Fruit fly (Drosophila melanogaster): ENCODE measurements around the gene Ntl.

Gene Ntl

dm6 chr2L:7710580-7710979 lies at the start of gene Ntl:
TSS of gene Ntl (plus strand) at chr2L:7710880.
- TF ChIP-seq br (GFP tag; optimal IDR thresholded peaks at IDR 0.05) = no peak
- no peak for TF ChIP-seq foxo (GFP tag; optimal IDR thresholded peaks at IDR 0.05)
- no peak for TF ChIP-seq tai (GFP tag; optimal IDR thresholded peaks at IDR 0.05)
- no peak for TF ChIP-seq CG32264 (GFP tag; optimal IDR thresholded peaks at IDR 0.05)
- no peak for TF ChIP-seq dl (GFP tag; optimal IDR thresholded peaks at IDR 0.05; ENCODE audit: insufficient read depth in 1 of 2, partially characterized antibody in 2 of 2)
- TF ChIP-seq sv (GFP tag; optimal IDR thresholded peaks at IDR 0.05) = no peak
- TF ChIP-seq Jra (GFP tag; optimal IDR thresholded peaks at IDR 0.05) = no peak
- TF ChIP-seq Vsx2 (GFP tag; optimal IDR thresholded peaks at IDR 0.05; ENCODE audit: partially characterized antibody) = no peak
- no peak for TF ChIP-seq ey (GFP tag; optimal IDR thresholded peaks at IDR 0.05)
- no peak for TF ChIP-seq Abd-B (GFP tag; optimal IDR thresholded peaks at IDR 0.05)
- TF ChIP-seq HLH106 (tag; optimal IDR thresholded peaks at IDR 0.05) = no peak
- no peak for TF ChIP-seq woc (GFP tag; optimal IDR thresholded peaks at IDR 0.05)
- no peak for TF ChIP-seq Hr78 (GFP tag; optimal IDR thresholded peaks at IDR 0.05)
- no peak for TF ChIP-seq Rel (GFP tag; optimal IDR thresholded peaks at IDR 0.05)
- TF ChIP-seq Rel (tag; optimal IDR thresholded peaks at IDR 0.05) = no peak
- TF ChIP-seq Hr83 (GFP tag; optimal IDR thresholded peaks at IDR 0.05; ENCODE audit: poor library complexity, severe bottlenecking) = no peak
- no peak for TF ChIP-seq CG9705 (GFP tag; optimal IDR thresholded peaks at IDR 0.05)
- no peak for TF ChIP-seq Dif (GFP tag; optimal IDR thresholded peaks at IDR 0.05; ENCODE audit: partially characterized antibody)
- TF ChIP-seq rgr (GFP tag; optimal IDR thresholded peaks at IDR 0.05) = no peak
- TF ChIP-seq Dfd (GFP tag; optimal IDR thresholded peaks at IDR 0.05) = no peak
- no peak for TF ChIP-seq dmrt93B (GFP tag; optimal IDR thresholded peaks at IDR 0.05)

dm6 chr2L:7665747-7666146 lies 44.9 kb upstream of the Ntl start, which contains the start of gene Myo28B1:
TSS of gene Myo28B1 (plus strand) at chr2L:7666047.
- TF ChIP-seq Abd-B (GFP tag; optimal IDR thresholded peaks at IDR 0.05) (no peak), GATAd (GFP tag; optimal IDR thresholded peaks at IDR 0.05) (no peak), rgr (GFP tag; optimal IDR thresholded peaks at IDR 0.05) (no peak), Rel (GFP tag; optimal IDR thresholded peaks at IDR 0.05) (no peak), Rel (tag; optimal IDR thresholded peaks at IDR 0.05) (no peak), CrebA (GFP tag; optimal IDR thresholded peaks at IDR 0.05; ENCODE audit: borderline replicate concordance) (no peak), pan (optimal IDR thresholded peaks at IDR 0.05) (no peak), dl (GFP tag; optimal IDR thresholded peaks at IDR 0.05; ENCODE audit: insufficient read depth in 1 of 2, partially characterized antibody in 2 of 2) (no peak), foxo (GFP tag; optimal IDR thresholded peaks at IDR 0.05) (no peak), OdsH (GFP tag; optimal IDR thresholded peaks at IDR 0.05) (no peak), sage (GFP tag; optimal IDR thresholded peaks at IDR 0.05) (no peak), woc (GFP tag; optimal IDR thresholded peaks at IDR 0.05) (no peak), Dif (GFP tag; optimal IDR thresholded peaks at IDR 0.05; ENCODE audit: partially characterized antibody) (no peak), Myc (optimal IDR thresholded peaks at IDR 0.05) (no peak), Vsx2 (GFP tag; optimal IDR thresholded peaks at IDR 0.05; ENCODE audit: partially characterized antibody) (no peak), Hnf4 (GFP tag; optimal IDR thresholded peaks at IDR 0.05) (no peak), Sp1 (GFP tag; optimal IDR thresholded peaks at IDR 0.05) (no peak), tai (GFP tag; optimal IDR thresholded peaks at IDR 0.05) (no peak), psq (GFP tag; optimal IDR thresholded peaks at IDR 0.05) (no peak), CG32264 (GFP tag; optimal IDR thresholded peaks at IDR 0.05) (no peak), HLH106 (tag; optimal IDR thresholded peaks at IDR 0.05) (no peak)

- TF ChIP-seq Mio (GFP tag; optimal IDR thresholded peaks at IDR 0.05) = no peak
- TF ChIP-seq Jra (GFP tag; optimal IDR thresholded peaks at IDR 0.05) = no peak
- TF ChIP-seq lola (GFP tag; optimal IDR thresholded peaks at IDR 0.05) = no peak
- TF ChIP-seq rgr (GFP tag; optimal IDR thresholded peaks at IDR 0.05) = no peak
- TF ChIP-seq tai (GFP tag; optimal IDR thresholded peaks at IDR 0.05) = no peak
- TF ChIP-seq Hr78 (GFP tag; optimal IDR thresholded peaks at IDR 0.05) = no peak
- TF ChIP-seq sv (GFP tag; optimal IDR thresholded peaks at IDR 0.05) = no peak
- TF ChIP-seq Dif (GFP tag; optimal IDR thresholded peaks at IDR 0.05; ENCODE audit: partially characterized antibody) = no peak
- TF ChIP-seq OdsH (GFP tag; optimal IDR thresholded peaks at IDR 0.05) = no peak
- no peak for TF ChIP-seq ey (GFP tag; optimal IDR thresholded peaks at IDR 0.05)
- no peak for TF ChIP-seq Vsx2 (GFP tag; optimal IDR thresholded peaks at IDR 0.05; ENCODE audit: partially characterized antibody)
- TF ChIP-seq Dfd (GFP tag; optimal IDR thresholded peaks at IDR 0.05) = no peak
- TF ChIP-seq Hr83 (GFP tag; optimal IDR thresholded peaks at IDR 0.05; ENCODE audit: poor library complexity, severe bottlenecking) = no peak
Observed at dm6 chr2L:7675028-7675749, 35.5 kb upstream of the Ntl start, which contains the start of gene Slob. TSS of gene Slob (minus strand) at chr2L:7675078.
